Fruit fly (Drosophila melanogaster): Measurements from ENCODE around the gene Ssb-c31a.

DNA sequence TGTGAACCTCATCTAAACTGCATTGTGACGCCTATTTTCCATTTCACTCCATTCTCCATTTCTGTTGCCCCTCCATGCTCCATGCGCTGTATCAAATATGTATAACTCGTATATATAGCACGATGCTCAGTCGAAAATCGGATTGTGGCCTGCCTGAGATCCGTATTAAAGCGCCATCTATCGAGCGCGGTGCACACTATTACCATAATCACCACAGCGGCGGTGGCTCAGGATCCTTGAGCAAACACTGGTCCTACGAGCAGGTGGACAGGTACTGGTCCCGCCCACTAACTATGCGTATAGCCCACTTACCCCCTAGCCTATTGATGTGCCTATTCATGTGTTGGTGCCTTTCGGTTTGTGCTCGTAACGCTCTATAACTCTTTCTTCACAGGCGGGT lies 26.1 kb upstream of the Ssb-c31a start:
- TF ChIP-seq ftz-f1 (GFP tag; optimal IDR thresholded peaks at IDR 0.05): no peak
- no peak for TF ChIP-seq insv (GFP tag; optimal IDR thresholded peaks at IDR 0.05)
- no peak for TF ChIP-seq gsb-n (tag; optimal IDR thresholded peaks at IDR 0.05)

Measured in whole organism, embryonic.